Fruit fly (Drosophila melanogaster) whole organism, embryonic: Measurements from ENCODE around the gene Cp36.

Experiments used
- Atf-2 ChIP-seq: fragments of 200-800 bp; sonication (Bioruptor generic); optimal IDR thresholded peaks from 2 replicates; lab custom pipeline; 2016; ENCODE audit warnings: missing biosample characterization, missing genetic modification characterization
- CG10147 ChIP-seq: fragments of 200-800 bp; sonication (Bioruptor generic); optimal IDR thresholded peaks from 2 replicates; lab custom pipeline; 2019; ENCODE audit warnings: missing biosample characterization, mild to moderate bottlenecking, missing genetic modification characterization, moderate library complexity
- CG10274 ChIP-seq: fragments of 200-800 bp; sonication (Bioruptor generic); optimal IDR thresholded peaks from 3 replicates; lab custom pipeline; 2017; ENCODE audit warnings: missing biosample characterization, mild to moderate bottlenecking, missing genetic modification characterization
- CG12219 ChIP-seq: fragments of 200-800 bp; sonication (Bioruptor generic); optimal IDR thresholded peaks from 3 replicates; lab custom pipeline; 2018; ENCODE audit warnings: missing biosample characterization, mild to moderate bottlenecking, missing genetic modification characterization
- CG12659 ChIP-seq: fragments of 200-800 bp; sonication (Bioruptor generic); optimal IDR thresholded peaks from 3 replicates; lab custom pipeline; 2017; ENCODE audit warnings: mild to moderate bottlenecking, missing biosample characterization, missing genetic modification reagents, missing genetic modification characterization
- CG12942 ChIP-seq: fragments of 200-800 bp; sonication (Bioruptor generic); optimal IDR thresholded peaks from 3 replicates; lab custom pipeline; 2016; ENCODE audit warnings: missing biosample characterization, missing genetic modification characterization
- CG13894 ChIP-seq: fragments of 200-800 bp; sonication (Bioruptor generic); optimal IDR thresholded peaks from 3 replicates; lab custom pipeline; 2018; ENCODE audit warnings: missing biosample characterization, mild to moderate bottlenecking, missing genetic modification characterization, moderate library complexity
- CG15011 ChIP-seq: fragments of 200-800 bp; sonication (Bioruptor generic); optimal IDR thresholded peaks from 3 replicates; lab custom pipeline; 2018; ENCODE audit warnings: missing biosample characterization, mild to moderate bottlenecking, missing genetic modification characterization
- CG17829 ChIP-seq: fragments of 200-800 bp; optimal IDR thresholded peaks from 2 replicates; lab custom pipeline; 2019; ENCODE audit warnings: missing biosample characterization, mild to moderate bottlenecking, missing genetic modification characterization, moderate library complexity
- CG18262 ChIP-seq: fragments of 200-800 bp; optimal IDR thresholded peaks from 3 replicates; lab custom pipeline; 2019; ENCODE audit warnings: missing biosample characterization, mild to moderate bottlenecking, missing genetic modification characterization, moderate library complexity
- CG1832 ChIP-seq: fragments of 200-800 bp; sonication (Bioruptor generic); optimal IDR thresholded peaks from 2 replicates; lab custom pipeline; 2017; ENCODE audit warnings: missing biosample characterization, mild to moderate bottlenecking, missing genetic modification characterization, inconsistent platforms
- CG2202 ChIP-seq: fragments of 200-800 bp; sonication (Bioruptor generic); optimal IDR thresholded peaks from 2 replicates; lab custom pipeline; 2018; ENCODE audit warnings: missing biosample characterization, mild to moderate bottlenecking, missing genetic modification characterization
- CG2712 ChIP-seq: fragments of 200-800 bp; optimal IDR thresholded peaks from 3 replicates; lab custom pipeline; 2019; ENCODE audit warnings: missing biosample characterization, mild to moderate bottlenecking, missing genetic modification characterization, moderate library complexity
- CG2875 ChIP-seq: fragments of 200-800 bp; sonication (Bioruptor generic); optimal IDR thresholded peaks from 2 replicates; lab custom pipeline; 2017; ENCODE audit warnings: missing biosample characterization, mild to moderate bottlenecking, missing genetic modification characterization, missing genetic modification reagents
- CG3065 ChIP-seq: fragments of 200-800 bp; sonication (Bioruptor generic); optimal IDR thresholded peaks from 2 replicates; lab custom pipeline; 2016; ENCODE audit warnings: missing biosample characterization, missing genetic modification characterization
- CG32772 ChIP-seq: fragments of 200-800 bp; sonication (Bioruptor generic); IDR thresholded peaks from 2 replicates; pipeline ENCODE4 v1.3.6; 2022; ENCODE audit warnings: missing biosample characterization, missing genetic modification characterization
- CG3847 ChIP-seq: fragments of 200-800 bp; sonication (Bioruptor generic); IDR thresholded peaks from 2 replicates; pipeline ENCODE4 v1.3.6; 2022; ENCODE audit warnings: missing biosample characterization, missing genetic modification characterization
- CG6791 ChIP-seq: fragments of 200-800 bp; sonication (Bioruptor generic); IDR thresholded peaks from 3 replicates; pipeline ENCODE4 v1.3.6; 2022; ENCODE audit warnings: missing biosample characterization, missing genetic modification characterization; ENCODE audit not compliant: partially characterized antibody
- CG7271 ChIP-seq: fragments of 200-800 bp; sonication (Bioruptor generic); optimal IDR thresholded peaks from 2 replicates; lab custom pipeline; 2018; ENCODE audit warnings: missing biosample characterization, mild to moderate bottlenecking, missing genetic modification characterization, moderate library complexity
- CG7839 ChIP-seq: fragments of 200-800 bp; sonication (Bioruptor generic); optimal IDR thresholded peaks from 3 replicates; lab custom pipeline; 2018; ENCODE audit warnings: missing biosample characterization, mild to moderate bottlenecking, missing genetic modification characterization, moderate library complexity
- CG7963 ChIP-seq: fragments of 200-800 bp; sonication (Bioruptor generic); IDR thresholded peaks from 3 replicates; pipeline ENCODE4 v1.3.6; 2022; ENCODE audit warnings: missing biosample characterization, missing genetic modification characterization; ENCODE audit not compliant: partially characterized antibody
- CG8944 ChIP-seq: fragments of 200-800 bp; sonication (Bioruptor generic); optimal IDR thresholded peaks from 3 replicates; lab custom pipeline; 2016; ENCODE audit warnings: missing biosample characterization, missing genetic modification characterization
- CG9797 ChIP-seq: fragments of 200-800 bp; sonication (Bioruptor generic); optimal IDR thresholded peaks from 3 replicates; lab custom pipeline; 2018; ENCODE audit warnings: missing biosample characterization, mild to moderate bottlenecking, missing genetic modification characterization
- CG9817 ChIP-seq: fragments of 200-800 bp; sonication (Bioruptor generic); optimal IDR thresholded peaks from 2 replicates; lab custom pipeline; 2018; ENCODE audit warnings: missing biosample characterization, mild to moderate bottlenecking, missing genetic modification characterization, moderate library complexity
- D ChIP-seq, 2 experiments: fragments of 200-800 bp in 1 of 2; fragments of >200 bp in 1 of 2; sonication (Bioruptor generic) in 1 of 2; optimal IDR thresholded peaks; 2 replicates in 1 of 2; 3 replicates in 1 of 2; lab custom pipeline; 2017; ENCODE audit warnings: mild to moderate bottlenecking in 1 of 2, missing biosample characterization in 1 of 2, missing genetic modification characterization in 1 of 2, missing genetic modification reagents in 1 of 2
- Dfd ChIP-seq, 2 experiments: fragments of >200 bp; optimal IDR thresholded peaks; 2 replicates each; lab custom pipeline; 2017; ENCODE audit warnings: missing biosample characterization in 2 of 2, missing genetic modification characterization in 2 of 2
- Dref ChIP-seq: fragments of 200-800 bp; sonication (Bioruptor generic); IDR thresholded peaks from 2 replicates; pipeline ENCODE4 v1.3.6; 2022; ENCODE audit warnings: missing biosample characterization, missing genetic modification characterization
- ERR ChIP-seq: fragments of 200-800 bp; sonication (Bioruptor generic); optimal IDR thresholded peaks from 2 replicates; lab custom pipeline; 2016; ENCODE audit warnings: missing biosample characterization, missing genetic modification characterization
- Ets65A ChIP-seq: fragments of 200-800 bp; sonication (Bioruptor generic); peaks from one replicate; lab custom pipeline; 2016; ENCODE audit warnings: missing biosample characterization, missing genetic modification characterization
- HLH4C ChIP-seq: fragments of 200-800 bp; sonication (Bioruptor generic); IDR thresholded peaks from 3 replicates; pipeline ENCODE4 v1.3.6; 2022; ENCODE audit warnings: missing biosample characterization, missing genetic modification characterization; ENCODE audit not compliant: partially characterized antibody
- Lhr ChIP-seq: fragments of 200-800 bp; sonication (Bioruptor generic); optimal IDR thresholded peaks from 3 replicates; lab custom pipeline; 2017; ENCODE audit warnings: mild to moderate bottlenecking, missing biosample characterization, missing genetic modification reagents, missing genetic modification characterization
- Mes4 ChIP-seq: fragments of 200-800 bp; sonication (Bioruptor generic); optimal IDR thresholded peaks from 2 replicates; lab custom pipeline; 2016; ENCODE audit warnings: missing biosample characterization, missing genetic modification characterization
- Oaz ChIP-seq: fragments of 200-800 bp; sonication (Bioruptor generic); IDR thresholded peaks from 2 replicates; pipeline ENCODE4 v1.3.6; 2022; ENCODE audit warnings: missing biosample characterization, missing genetic modification characterization
- Oli ChIP-seq: fragments of 200-800 bp; sonication (Bioruptor generic); optimal IDR thresholded peaks from 2 replicates; lab custom pipeline; 2018; ENCODE audit warnings: missing biosample characterization, mild to moderate bottlenecking, missing genetic modification characterization, moderate library complexity
- PHDP ChIP-seq: fragments of 200-800 bp; sonication (Bioruptor generic); optimal IDR thresholded peaks from 3 replicates; lab custom pipeline; 2018; ENCODE audit warnings: missing biosample characterization, mild to moderate bottlenecking, missing genetic modification characterization, moderate library complexity
- Ravus ChIP-seq: fragments of 200-800 bp; sonication (Bioruptor generic); IDR thresholded peaks from 2 replicates; pipeline ENCODE4 v1.3.6; 2022; ENCODE audit warnings: missing biosample characterization, missing genetic modification characterization
- Sry-δ ChIP-seq: fragments of 200-800 bp; sonication (Bioruptor generic); optimal IDR thresholded peaks from 2 replicates; lab custom pipeline; 2016; ENCODE audit warnings: missing biosample characterization, missing genetic modification characterization
- ara ChIP-seq: fragments of 200-800 bp; sonication (Bioruptor generic); IDR thresholded peaks from 2 replicates; pipeline ENCODE4 v1.3.6; 2022; ENCODE audit warnings: missing biosample characterization, missing genetic modification characterization
- dmrt99B ChIP-seq: fragments of 200-800 bp; sonication (Bioruptor generic); optimal IDR thresholded peaks from 2 replicates; lab custom pipeline; 2018; ENCODE audit warnings: missing biosample characterization, mild to moderate bottlenecking, missing genetic modification characterization, moderate library complexity
- fru ChIP-seq: fragments of >200 bp; optimal IDR thresholded peaks from 2 replicates; lab custom pipeline; 2017
- gro ChIP-seq: fragments of 200-800 bp; sonication (Bioruptor generic); optimal IDR thresholded peaks from 2 replicates; lab custom pipeline; 2016; ENCODE audit warnings: missing biosample characterization, missing genetic modification characterization
- hbn ChIP-seq: fragments of 200-800 bp; sonication (Bioruptor generic); IDR thresholded peaks from 2 replicates; pipeline ENCODE4 v1.3.6; 2022; ENCODE audit warnings: missing biosample characterization, missing genetic modification characterization; ENCODE audit not compliant: partially characterized antibody
- knrl ChIP-seq: fragments of 200-800 bp; sonication (Bioruptor generic); IDR thresholded peaks from 3 replicates; pipeline ENCODE4 v1.3.6; 2022; ENCODE audit warnings: missing biosample characterization, missing genetic modification characterization; ENCODE audit not compliant: partially characterized antibody
- phol ChIP-seq: fragments of 200-800 bp; sonication (Bioruptor generic); optimal IDR thresholded peaks from 3 replicates; lab custom pipeline; 2018; ENCODE audit warnings: missing biosample characterization, mild to moderate bottlenecking, missing genetic modification characterization, moderate library complexity
- sim ChIP-seq: fragments of 200-800 bp; sonication (Bioruptor generic); IDR thresholded peaks from 2 replicates; pipeline ENCODE4 v1.3.6; 2022; ENCODE audit warnings: missing biosample characterization, missing genetic modification characterization
- slou ChIP-seq: fragments of 200-800 bp; sonication (Bioruptor generic); optimal IDR thresholded peaks from 3 replicates; lab custom pipeline; 2016; ENCODE audit warnings: missing biosample characterization, missing genetic modification characterization
- sqz ChIP-seq: fragments of 200-800 bp; sonication (Bioruptor generic); optimal IDR thresholded peaks from 3 replicates; lab custom pipeline; 2018; ENCODE audit warnings: missing biosample characterization, mild to moderate bottlenecking, missing genetic modification characterization
- wek ChIP-seq: fragments of 200-800 bp; sonication (Bioruptor generic); optimal IDR thresholded peaks from 3 replicates; lab custom pipeline; 2018; ENCODE audit warnings: missing biosample characterization, mild to moderate bottlenecking, missing genetic modification characterization, moderate library complexity

The Cp36 gene

DNA sequence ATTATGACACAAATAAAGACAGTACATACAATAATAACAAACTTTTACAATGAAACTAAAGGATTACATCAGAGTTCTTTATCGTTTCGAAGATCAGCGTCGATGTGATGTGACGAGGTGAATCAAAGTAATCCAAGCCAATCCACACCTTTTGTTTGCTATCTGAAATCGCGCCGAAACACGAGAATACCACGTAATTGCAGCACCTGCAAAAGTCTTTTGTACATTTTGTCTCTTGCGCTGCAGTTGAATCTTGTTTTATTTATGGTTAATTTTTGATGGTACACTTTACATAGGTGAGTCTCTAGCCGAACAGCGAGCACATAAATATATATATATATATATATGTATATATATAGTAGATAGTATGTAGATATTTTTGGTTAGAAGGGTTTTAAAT lies 5.7 kb downstream of the Cp36 start:
- no peak for TF ChIP-seq CG7271 (tag; lab: Kevin White, UChicago)
- TF ChIP-seq CG2712 (tag; lab: Kevin White, UChicago) = no peak
- TF ChIP-seq sqz = no peak
- TF ChIP-seq Oaz = no peak
- TF ChIP-seq CG3065 = no peak
- TF ChIP-seq D (optimal IDR thresholded peaks at IDR 0.05; lab: Kevin White, UChicago) = no peak
- TF ChIP-seq D (GFP tag; optimal IDR thresholded peaks at IDR 0.05; lab: Kevin White, UChicago) = no peak
- no peak for TF ChIP-seq CG13894
- TF ChIP-seq Ravus = no peak
- no peak for TF ChIP-seq CG18262 (tag; lab: Kevin White, UChicago)
- no peak for TF ChIP-seq wek
- TF ChIP-seq CG3847 (GFP tag; lab: Robert Waterston, UW) = no peak
- no peak for TF ChIP-seq CG2202 (tag; lab: Kevin White, UChicago)
- TF ChIP-seq dmrt99B (tag; lab: Kevin White, UChicago) = no peak
- no peak for TF ChIP-seq CG15011 (GFP tag; lab: Kevin White, UChicago)
- TF ChIP-seq hbn (GFP tag; lab: Robert Waterston, UW) = no peak
- TF ChIP-seq knrl (GFP tag; lab: Robert Waterston, UW) = no peak
- no peak for TF ChIP-seq Lhr (GFP tag; lab: Kevin White, UChicago)
- no peak for TF ChIP-seq fru (lab: Kevin White, UChicago)
- no peak for TF ChIP-seq CG8944 (GFP tag; lab: Kevin White, UChicago)
- TF ChIP-seq Dref (GFP tag; lab: Robert Waterston, UW) = no peak

DNA sequence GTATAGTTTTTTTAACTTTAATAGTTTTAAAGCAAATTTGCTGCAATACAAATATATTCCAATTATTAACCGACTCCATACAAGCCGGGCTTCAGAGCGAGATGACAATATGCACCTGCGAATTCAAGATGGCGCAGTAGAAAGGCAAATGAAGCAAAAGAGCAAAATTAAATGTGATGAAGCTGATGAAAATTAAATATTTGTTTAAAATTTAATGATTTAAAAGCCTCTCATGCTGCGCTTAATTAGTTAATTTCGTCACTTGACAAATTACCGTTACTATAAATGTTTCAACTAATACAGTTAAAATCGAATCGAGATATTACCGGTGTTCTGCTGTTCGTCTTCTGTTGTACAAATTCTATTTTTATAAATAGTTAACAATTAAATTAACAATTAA lies 9.9 kb downstream of the Cp36 start, which contains the start of gene CG33181:
Gene CG33181 (plus strand): TSS at position 301 of the 400 bp plus-strand sequence.
- TF ChIP-seq phol (tag; lab: Kevin White, UChicago) (peak; percentile 36), CG7963 (GFP tag; lab: Robert Waterston, UW) (no peak), CG7839 (tag; lab: Kevin White, UChicago) (no peak), Dfd (GFP tag; optimal IDR thresholded peaks at IDR 0.05; lab: Kevin White, UChicago) (no peak), sim (GFP tag; lab: Robert Waterston, UW) (no peak)

DNA sequence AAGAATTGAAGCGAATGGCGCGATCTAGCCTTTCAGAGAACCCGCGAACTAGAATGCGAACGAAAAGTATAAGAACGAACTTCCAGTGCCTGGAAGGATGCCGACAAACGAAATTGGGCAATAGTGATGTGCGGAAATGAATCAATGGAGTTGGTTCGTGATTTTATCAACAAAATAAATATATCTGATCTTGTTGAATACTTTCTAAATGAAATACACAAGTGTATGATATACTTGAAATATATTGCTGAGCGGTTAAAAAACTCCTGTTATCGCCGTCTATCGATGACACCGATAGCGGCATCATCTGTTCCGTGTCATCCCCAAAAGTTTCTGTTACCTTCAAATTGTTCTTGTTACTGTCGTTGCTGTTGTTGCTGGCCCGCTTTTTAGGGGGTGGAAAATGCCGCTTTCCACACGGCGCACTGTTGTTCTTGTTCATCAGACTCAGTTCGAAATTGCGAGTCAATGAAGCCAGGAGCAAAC lies 10.4 kb downstream of the Cp36 start, which contains the start of gene otu:
Gene otu (minus strand): TSS at position 51 of the 486 bp plus-strand sequence.
- no peak for TF ChIP-seq sqz
- no peak for TF ChIP-seq CG32772 (GFP tag; lab: Robert Waterston, UW)
- TF ChIP-seq Mes4 (GFP tag; lab: Kevin White, UChicago) = no peak
- no peak for TF ChIP-seq gro (GFP tag; lab: Kevin White, UChicago)
- no peak for TF ChIP-seq slou (GFP tag; lab: Kevin White, UChicago)
- peak; percentile 65 for TF ChIP-seq Ets65A
- TF ChIP-seq CG12219 (GFP tag; lab: Kevin White, UChicago) = no peak
- no peak for TF ChIP-seq CG12942 (GFP tag; lab: Kevin White, UChicago)
- no peak for TF ChIP-seq CG12659 (GFP tag; lab: Kevin White, UChicago)
- TF ChIP-seq CG10147 (GFP tag; lab: Kevin White, UChicago) = no peak
- TF ChIP-seq CG10274 (GFP tag; lab: Kevin White, UChicago) = no peak
- TF ChIP-seq Atf-2 (GFP tag; lab: Kevin White, UChicago) = no peak
- peak; percentile 51 for TF ChIP-seq Dref (GFP tag; lab: Robert Waterston, UW)
- no peak for TF ChIP-seq CG2875
- TF ChIP-seq ERR (GFP tag; lab: Kevin White, UChicago) = no peak
- no peak for TF ChIP-seq PHDP (tag; lab: Kevin White, UChicago)
- no peak for TF ChIP-seq CG17829 (tag; lab: Kevin White, UChicago)
- TF ChIP-seq CG1832 (GFP tag; lab: Kevin White, UChicago) = no peak
- TF ChIP-seq ara = no peak
- TF ChIP-seq Oli = no peak
- TF ChIP-seq CG9817 (tag; lab: Kevin White, UChicago) = no peak
- peak; percentile 58 for TF ChIP-seq Sry-δ
- no peak for TF ChIP-seq CG6791
- TF ChIP-seq CG9797 (GFP tag; lab: Kevin White, UChicago) = no peak
- TF ChIP-seq HLH4C (GFP tag; lab: Robert Waterston, UW) = no peak
